Worm (Caenorhabditis elegans) whole organism, mixed stage, embryonic: ENCODE results near the gene aipl-1.

Source experiments
- blmp-1 ChIP-seq: fragments of 150-350 bp; optimal IDR thresholded peaks from 2 replicates; lab custom pipeline; 2014; ENCODE audit warnings: missing biosample characterization, missing genetic modification characterization
- cnd-1 ChIP-seq: fragments of 200-800 bp; sonication (Bioruptor generic); optimal IDR thresholded peaks from 2 replicates; lab custom pipeline; 2018; ENCODE audit warnings: mild to moderate bottlenecking, missing genetic modification characterization, missing compliant biosample characterization
- lin-13 ChIP-seq: fragments of 150-350 bp; optimal IDR thresholded peaks from 2 replicates; lab custom pipeline; 2014; ENCODE audit warnings: missing biosample characterization, missing genetic modification characterization
- sem-2 ChIP-seq: fragments of 200-800 bp; sonication (Bioruptor generic); optimal IDR thresholded peaks from 2 replicates; lab custom pipeline; 2018; ENCODE audit warnings: mild to moderate bottlenecking, missing genetic modification characterization, missing compliant biosample characterization
- unc-39 ChIP-seq: fragments of 150-350 bp; optimal IDR thresholded peaks from 2 replicates; lab custom pipeline; 2014; ENCODE audit warnings: missing biosample characterization, missing genetic modification characterization

DNA sequence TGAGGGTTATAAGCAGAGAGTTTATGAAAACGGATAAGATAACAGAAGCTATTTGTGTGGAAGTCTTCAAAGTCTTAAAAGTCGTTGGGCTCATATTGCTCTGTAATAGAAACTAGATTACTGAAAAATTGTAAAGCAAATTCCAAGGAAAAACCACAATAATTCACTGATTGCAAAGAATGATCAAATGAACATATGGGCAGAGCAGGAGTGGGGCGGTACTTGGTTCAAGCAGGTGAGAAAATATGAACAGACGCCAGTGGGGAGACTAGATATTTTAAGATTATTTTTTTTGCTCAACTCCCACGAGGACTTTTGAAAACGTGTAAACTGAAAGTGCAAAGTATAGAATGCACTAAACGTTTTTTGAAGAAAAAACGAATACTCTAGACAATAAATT lies 4.2 kb downstream of the aipl-1 start, which contains the start of gene str-171:
- TF ChIP-seq sem-2 (GFP tag; lab: Kevin White, UChicago) (no peak), lin-13 (tag; lab: Kevin White, UChicago) (no peak), blmp-1 (no peak), cnd-1 (tag; lab: Kevin White, UChicago) (no peak), unc-39 (no peak)
